Fruit fly (Drosophila melanogaster) whole organism, embryonic: Measurements from ENCODE around the gene Pep.

Experiments used
- Asciz ChIP-seq: fragments of 200-800 bp; sonication (Bioruptor generic); optimal IDR thresholded peaks from 2 replicates; lab custom pipeline; 2017; ENCODE audit warnings: missing biosample characterization, mild to moderate bottlenecking, missing genetic modification characterization, missing genetic modification reagents
- Atf6 ChIP-seq: fragments of 200-800 bp; sonication (Bioruptor generic); IDR thresholded peaks from 2 replicates; pipeline ENCODE4 v1.3.6; 2022; ENCODE audit warnings: missing biosample characterization, missing genetic modification characterization
- CG10209 ChIP-seq: fragments of 200-800 bp; sonication (Bioruptor generic); optimal IDR thresholded peaks from 3 replicates; lab custom pipeline; 2017; ENCODE audit warnings: missing biosample characterization, mild to moderate bottlenecking, missing genetic modification characterization, missing genetic modification reagents
- CG11504 ChIP-seq: fragments of 200-800 bp; sonication (Bioruptor generic); optimal IDR thresholded peaks from 3 replicates; lab custom pipeline; 2019; ENCODE audit warnings: missing biosample characterization, mild to moderate bottlenecking, missing genetic modification characterization, moderate library complexity
- CG14441 ChIP-seq: fragments of 200-800 bp; sonication (Bioruptor generic); IDR thresholded peaks from 2 replicates; pipeline ENCODE4 v1.3.6; 2022; ENCODE audit warnings: missing biosample characterization, missing genetic modification characterization
- CG14667 ChIP-seq: fragments of 200-800 bp; sonication (Bioruptor generic); IDR thresholded peaks from 2 replicates; pipeline ENCODE4 v1.3.6; 2022; ENCODE audit warnings: missing biosample characterization, missing genetic modification characterization
- CG14710 ChIP-seq: fragments of 200-800 bp; sonication (Bioruptor generic); optimal IDR thresholded peaks from 3 replicates; lab custom pipeline; 2019; ENCODE audit warnings: missing biosample characterization, mild to moderate bottlenecking, missing genetic modification characterization, moderate library complexity
- CG15269 ChIP-seq: fragments of 200-800 bp; sonication (Bioruptor generic); optimal IDR thresholded peaks from 2 replicates; lab custom pipeline; 2018; ENCODE audit warnings: missing biosample characterization, mild to moderate bottlenecking, missing genetic modification characterization, moderate library complexity
- CG17186 ChIP-seq: fragments of 200-800 bp; sonication (Bioruptor generic); optimal IDR thresholded peaks from 3 replicates; lab custom pipeline; 2017; ENCODE audit warnings: missing biosample characterization, missing genetic modification reagents, missing genetic modification characterization
- CG17359 ChIP-seq: fragments of 200-800 bp; sonication (Bioruptor generic); optimal IDR thresholded peaks from 3 replicates; lab custom pipeline; 2018; ENCODE audit warnings: missing biosample characterization, mild to moderate bottlenecking, missing genetic modification characterization, moderate library complexity
- CG17361 ChIP-seq: fragments of 200-800 bp; sonication (Bioruptor generic); IDR thresholded peaks from 3 replicates; pipeline ENCODE4 v1.3.6; 2022; ENCODE audit warnings: missing biosample characterization, missing genetic modification characterization
- CG2120 ChIP-seq: fragments of 200-800 bp; sonication (Bioruptor generic); optimal IDR thresholded peaks from 3 replicates; lab custom pipeline; 2016; ENCODE audit warnings: missing biosample characterization, missing genetic modification characterization
- CG2875 ChIP-seq: fragments of 200-800 bp; sonication (Bioruptor generic); optimal IDR thresholded peaks from 2 replicates; lab custom pipeline; 2017; ENCODE audit warnings: missing biosample characterization, mild to moderate bottlenecking, missing genetic modification characterization, missing genetic modification reagents
- CG3838 ChIP-seq: fragments of 200-800 bp; sonication (Bioruptor generic); optimal IDR thresholded peaks from 3 replicates; lab custom pipeline; 2016; ENCODE audit warnings: missing biosample characterization, missing genetic modification characterization
- CG4730 ChIP-seq: fragments of 200-800 bp; sonication (Bioruptor generic); IDR thresholded peaks from 2 replicates; pipeline ENCODE4 v1.3.6; 2022; ENCODE audit warnings: missing biosample characterization, missing genetic modification characterization
- CG7839 ChIP-seq: fragments of 200-800 bp; sonication (Bioruptor generic); optimal IDR thresholded peaks from 3 replicates; lab custom pipeline; 2018; ENCODE audit warnings: missing biosample characterization, mild to moderate bottlenecking, missing genetic modification characterization, moderate library complexity
- CG8388 ChIP-seq: fragments of 200-800 bp; sonication (Bioruptor generic); optimal IDR thresholded peaks from 2 replicates; lab custom pipeline; 2019; ENCODE audit warnings: missing biosample characterization, mild to moderate bottlenecking, missing genetic modification characterization, moderate library complexity
- CHES-1-like ChIP-seq: fragments of 200-800 bp; sonication (Bioruptor generic); optimal IDR thresholded peaks from 2 replicates; lab custom pipeline; 2016; ENCODE audit warnings: missing biosample characterization, missing genetic modification characterization
- Camta ChIP-seq: fragments of 200-800 bp; sonication (Bioruptor generic); optimal IDR thresholded peaks from 2 replicates; lab custom pipeline; 2016; ENCODE audit warnings: missing biosample characterization, missing genetic modification characterization
- Dip3 ChIP-seq: fragments of 200-800 bp; sonication (Bioruptor generic); optimal IDR thresholded peaks from 3 replicates; lab custom pipeline; 2016; ENCODE audit warnings: missing biosample characterization, missing genetic modification characterization
- E2f2 ChIP-seq: fragments of 200-800 bp; sonication (Bioruptor generic); IDR thresholded peaks from 2 replicates; pipeline ENCODE4 v1.3.6; 2022; ENCODE audit warnings: missing biosample characterization, missing genetic modification characterization
- Fer3 ChIP-seq: fragments of 200-800 bp; sonication (Bioruptor generic); optimal IDR thresholded peaks from 2 replicates; lab custom pipeline; 2018; ENCODE audit warnings: missing biosample characterization, mild to moderate bottlenecking, missing genetic modification characterization, moderate library complexity
- Gsc ChIP-seq: fragments of 200-800 bp; sonication (Bioruptor generic); IDR thresholded peaks from 2 replicates; pipeline ENCODE4 v1.3.6; 2022; ENCODE audit warnings: missing biosample characterization, missing genetic modification characterization
- HHEX ChIP-seq: fragments of 200-800 bp; sonication (Bioruptor generic); optimal IDR thresholded peaks from 3 replicates; lab custom pipeline; 2017; ENCODE audit warnings: missing biosample characterization, mild to moderate bottlenecking, missing genetic modification characterization, missing genetic modification reagents
- HLH54F ChIP-seq: fragments of 200-800 bp; sonication (Bioruptor generic); optimal IDR thresholded peaks from 3 replicates; lab custom pipeline; 2016; ENCODE audit warnings: missing biosample characterization, missing genetic modification characterization
- Hr78 ChIP-seq, 2 experiments: fragments of 200-800 bp in 1 of 2; fragments of >200 bp in 1 of 2; sonication (Bioruptor generic) in 1 of 2; optimal IDR thresholded peaks; 2 replicates each; lab custom pipeline; 2017 to 2019; ENCODE audit warnings: missing biosample characterization in 2 of 2, missing genetic modification characterization in 2 of 2, mild to moderate bottlenecking in 1 of 2, moderate library complexity in 1 of 2
- MBD-R2 ChIP-seq: fragments of 200-800 bp; sonication (Bioruptor generic); IDR thresholded peaks from 2 replicates; pipeline ENCODE4 v1.3.6; 2022; ENCODE audit warnings: missing biosample characterization, missing genetic modification characterization
- Mad ChIP-seq: fragments of 200-800 bp; sonication (Bioruptor generic); optimal IDR thresholded peaks from 2 replicates; lab custom pipeline; 2016; ENCODE audit warnings: missing biosample characterization, missing genetic modification characterization
- NfI ChIP-seq: fragments of 200-800 bp; sonication (Bioruptor generic); optimal IDR thresholded peaks from 3 replicates; lab custom pipeline; 2018; ENCODE audit warnings: missing biosample characterization, mild to moderate bottlenecking, missing genetic modification characterization, moderate library complexity
- PHDP ChIP-seq: fragments of 200-800 bp; sonication (Bioruptor generic); optimal IDR thresholded peaks from 3 replicates; lab custom pipeline; 2018; ENCODE audit warnings: missing biosample characterization, mild to moderate bottlenecking, missing genetic modification characterization, moderate library complexity
- Ssrp ChIP-seq: fragments of 200-800 bp; sonication (Bioruptor generic); optimal IDR thresholded peaks from 2 replicates; lab custom pipeline; 2018; ENCODE audit warnings: missing biosample characterization, mild to moderate bottlenecking, missing genetic modification characterization, moderate library complexity
- Stat92E ChIP-seq, 3 experiments: fragments of >200 bp in 2 of 3; fragments of 200-800 bp in 1 of 3; sonication (Bioruptor generic) in 1 of 3; optimal IDR thresholded peaks; 2 replicates each; lab custom pipeline; 2017 to 2019; ENCODE audit warnings: missing biosample characterization in 3 of 3, missing genetic modification characterization in 3 of 3, mild to moderate bottlenecking in 1 of 3, moderate library complexity in 1 of 3
- Xbp1 ChIP-seq: fragments of 200-800 bp; sonication (Bioruptor generic); optimal IDR thresholded peaks from 3 replicates; lab custom pipeline; 2016; ENCODE audit warnings: missing biosample characterization, mild to moderate bottlenecking, missing genetic modification characterization
- bbx ChIP-seq: fragments of 200-800 bp; sonication (Bioruptor generic); IDR thresholded peaks from 2 replicates; pipeline ENCODE4 v1.3.6; 2022; ENCODE audit warnings: missing biosample characterization, missing genetic modification characterization; ENCODE audit not compliant: partially characterized antibody
- cato ChIP-seq: fragments of 200-800 bp; sonication (Bioruptor generic); optimal IDR thresholded peaks from 2 replicates; lab custom pipeline; 2016; ENCODE audit warnings: missing biosample characterization, missing genetic modification characterization, borderline replicate concordance
- crol ChIP-seq: fragments of 200-800 bp; sonication (Bioruptor generic); IDR thresholded peaks from 2 replicates; pipeline ENCODE4 v1.3.6; 2022; ENCODE audit warnings: missing biosample characterization, missing genetic modification characterization
- ken ChIP-seq: fragments of 200-800 bp; sonication (Bioruptor generic); IDR thresholded peaks from 3 replicates; pipeline ENCODE4 v1.3.6; 2022; ENCODE audit warnings: missing biosample characterization, missing genetic modification characterization
- oc ChIP-seq: fragments of 200-800 bp; sonication (Bioruptor generic); optimal IDR thresholded peaks from 2 replicates; lab custom pipeline; 2018; ENCODE audit warnings: missing biosample characterization, mild to moderate bottlenecking, missing genetic modification characterization, moderate library complexity
- phol ChIP-seq: fragments of 200-800 bp; sonication (Bioruptor generic); optimal IDR thresholded peaks from 3 replicates; lab custom pipeline; 2018; ENCODE audit warnings: missing biosample characterization, mild to moderate bottlenecking, missing genetic modification characterization, moderate library complexity
- repo ChIP-seq: fragments of 200-800 bp; sonication (Bioruptor generic); optimal IDR thresholded peaks from 2 replicates; lab custom pipeline; 2016; ENCODE audit warnings: missing biosample characterization, missing genetic modification characterization
- sens-2 ChIP-seq: fragments of 200-800 bp; sonication (Bioruptor generic); IDR thresholded peaks from 2 replicates; pipeline ENCODE4 v1.3.6; 2022; ENCODE audit warnings: missing biosample characterization, missing genetic modification characterization
- sug ChIP-seq: fragments of 200-800 bp; optimal IDR thresholded peaks from 2 replicates; lab custom pipeline; 2019; ENCODE audit warnings: missing biosample characterization, mild to moderate bottlenecking, missing genetic modification characterization, moderate library complexity
- vvl ChIP-seq: fragments of 200-800 bp; sonication (Bioruptor generic); IDR thresholded peaks from 2 replicates; pipeline ENCODE4 v1.3.6; 2022; ENCODE audit warnings: missing biosample characterization, missing genetic modification characterization

Gene Pep

DNA sequence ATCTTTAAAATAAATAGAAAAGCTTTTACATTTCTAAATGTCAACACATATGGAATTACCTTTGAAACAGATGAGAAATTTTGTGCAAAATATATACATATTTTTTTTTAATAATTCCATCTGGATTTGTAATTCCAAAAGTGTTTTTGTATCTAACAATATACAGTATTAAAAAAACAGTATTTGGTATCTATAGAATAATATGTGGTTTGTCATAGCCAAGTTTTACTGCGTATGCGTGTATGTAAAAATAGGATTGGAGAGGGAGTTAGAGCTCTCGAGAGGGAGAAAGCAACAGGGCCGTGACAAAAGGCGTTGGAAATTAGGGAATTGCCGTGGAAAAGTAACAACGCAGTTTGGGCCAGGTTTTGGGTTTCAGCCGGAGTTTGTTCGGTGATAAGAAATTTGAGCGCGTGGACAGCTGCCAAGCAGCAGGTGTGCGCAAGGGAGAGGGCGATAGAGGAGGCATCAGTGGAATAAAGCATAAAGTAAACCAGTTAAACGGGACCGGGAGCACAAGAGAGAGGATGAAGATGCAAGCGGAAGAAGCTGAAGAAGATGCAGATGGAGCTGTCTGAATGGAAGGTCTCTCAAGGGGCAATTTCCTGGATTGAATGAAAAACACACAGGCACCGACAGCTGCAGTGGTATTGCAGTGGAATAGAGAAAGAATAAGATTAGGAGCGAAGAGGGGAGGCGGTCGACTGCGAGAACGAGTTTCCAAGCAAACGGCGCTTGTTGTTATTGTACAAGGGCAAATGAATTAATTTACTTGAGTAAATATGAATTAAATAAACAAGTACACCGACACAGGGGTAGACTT lies 8.3 kb upstream of the Pep start (continued):
- TF ChIP-seq CG4730 (GFP tag; lab: Robert Waterston, UW): peak; percentile 36; the same call in 1 of the 2 replicates
- no peak for TF ChIP-seq Stat92E (GFP tag; optimal IDR thresholded peaks at IDR 0.05; lab: Kevin White, UChicago)
- TF ChIP-seq, all 482 proteins: peak for 195

DNA sequence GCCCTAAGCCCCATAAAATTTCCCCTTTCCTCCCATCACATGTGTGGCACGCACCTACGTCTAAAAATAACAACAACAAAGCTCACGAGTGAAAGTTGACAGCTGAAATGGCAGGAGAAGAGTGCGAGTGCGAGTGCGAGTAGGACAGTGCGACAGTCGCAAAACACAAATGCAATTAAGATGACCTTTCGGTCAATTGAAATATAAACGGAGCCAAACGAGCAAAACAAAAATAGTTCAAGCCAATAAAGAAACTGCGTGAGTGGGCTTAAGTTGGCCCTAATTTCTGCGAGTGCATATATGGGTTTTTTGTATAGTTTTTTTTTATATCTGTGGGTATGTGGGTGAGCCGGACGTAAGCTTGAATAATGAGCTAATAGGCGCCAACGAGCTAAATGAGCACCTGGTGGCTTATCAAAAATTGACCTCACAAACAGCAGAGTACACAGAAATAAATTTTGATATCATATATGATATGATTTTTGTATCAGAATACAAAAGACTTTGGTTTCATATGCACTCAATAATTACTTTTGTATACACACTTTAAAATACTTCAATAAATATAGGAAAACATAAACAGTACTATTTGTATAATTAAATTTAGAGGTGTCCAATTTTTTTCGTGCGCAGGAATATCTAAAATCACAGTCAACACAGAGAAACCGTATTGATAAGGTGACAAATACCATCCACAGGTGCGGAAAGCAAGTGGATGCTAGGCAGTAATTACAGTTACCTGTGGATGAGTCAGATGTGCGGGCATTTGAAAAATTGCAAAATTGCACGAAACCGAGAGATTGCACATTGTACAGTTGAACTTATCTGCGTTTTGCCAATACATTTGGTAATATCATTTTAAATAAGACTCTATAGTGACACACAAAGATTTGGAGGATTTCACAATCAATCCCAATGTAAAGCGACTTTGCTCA lies 7.1 kb upstream of the Pep start:
- TF ChIP-seq CG14667 (GFP tag; lab: Robert Waterston, UW): no peak
- peak; percentile 12 for TF ChIP-seq repo (GFP tag; lab: Kevin White, UChicago)
- TF ChIP-seq NfI (GFP tag; lab: Kevin White, UChicago): no peak
- TF ChIP-seq PHDP (tag; lab: Kevin White, UChicago): peak; percentile 33
- TF ChIP-seq Hr78 (GFP tag; optimal IDR thresholded peaks at IDR 0.05; lab: Kevin White, UChicago): peak in 1 of 2 experiments; percentile 88
- peak; percentile 5 for TF ChIP-seq Asciz (GFP tag; lab: Kevin White, UChicago)
- peak; percentile 29 for TF ChIP-seq sug
- TF ChIP-seq Fer3 (tag; lab: Kevin White, UChicago): peak; percentile 34
- no peak for TF ChIP-seq bbx (GFP tag; lab: Robert Waterston, UW)
- TF ChIP-seq CG17186 (GFP tag; lab: Kevin White, UChicago): no peak
- TF ChIP-seq Xbp1: peak; percentile 16
- peak; percentile 30 for TF ChIP-seq CG2875 (GFP tag; lab: Kevin White, UChicago)
- TF ChIP-seq sens-2 (GFP tag; lab: Robert Waterston, UW): peak; percentile 58; the same call in 1 of the 2 replicates
- TF ChIP-seq CG17361 (GFP tag; lab: Robert Waterston, UW): 0 out of 3 replicates have a peak, but pooled peaks have one; percentile 17
- 0 out of 2 replicates have a peak, but pooled peaks have one; percentile 22 for TF ChIP-seq crol (GFP tag; lab: Robert Waterston, UW)
- peak; percentile 6 for TF ChIP-seq HHEX (GFP tag; lab: Kevin White, UChicago)
- TF ChIP-seq E2f2 (GFP tag; lab: Robert Waterston, UW): peak; percentile 22; the same call in 1 of the 2 replicates
- TF ChIP-seq CG3838 (GFP tag; lab: Kevin White, UChicago): no peak
- TF ChIP-seq MBD-R2 (GFP tag; lab: Robert Waterston, UW): 0 out of 2 replicates have a peak, but pooled peaks have one; percentile 19
- TF ChIP-seq Camta: peak; percentile 8
- TF ChIP-seq CG14441: peak; percentile 38; the same call in 1 of the 2 replicates
- TF ChIP-seq CG10209 (GFP tag; lab: Kevin White, UChicago): peak; percentile 15
- no peak for TF ChIP-seq CHES-1-like (GFP tag; lab: Kevin White, UChicago)
- no peak for TF ChIP-seq Dip3 (GFP tag; lab: Kevin White, UChicago)
- TF ChIP-seq HLH54F (GFP tag; lab: Kevin White, UChicago): no peak
- peak; percentile 23 for TF ChIP-seq Ssrp (tag; lab: Kevin White, UChicago)
- no peak for TF ChIP-seq Gsc (GFP tag; lab: Robert Waterston, UW)
- TF ChIP-seq cato (GFP tag; lab: Kevin White, UChicago): peak; percentile 28
- TF ChIP-seq CG8388 (GFP tag; lab: Kevin White, UChicago): peak; percentile 12
- peak; percentile 43 for TF ChIP-seq CG11504
- TF ChIP-seq CG17359 (tag; lab: Kevin White, UChicago): peak; percentile 44
- peak; percentile 78 for TF ChIP-seq oc (tag; lab: Kevin White, UChicago)
- TF ChIP-seq Atf6 (GFP tag; lab: Robert Waterston, UW): 0 out of 2 replicates have a peak, but pooled peaks have one; percentile 21
- TF ChIP-seq CG7839 (tag; lab: Kevin White, UChicago): peak; percentile 27
- TF ChIP-seq Mad (GFP tag; lab: Kevin White, UChicago): no peak
- TF ChIP-seq ken (GFP tag; lab: Robert Waterston, UW): peak; percentile 54; the same call in 1 of the 3 replicates
- peak; percentile 39 for TF ChIP-seq CG2120 (GFP tag; lab: Kevin White, UChicago)
- no peak for TF ChIP-seq CG14710 (tag; lab: Kevin White, UChicago)
- peak; percentile 27 for TF ChIP-seq phol (tag; lab: Kevin White, UChicago)
- TF ChIP-seq vvl: peak; percentile 29; the same call in 1 of the 2 replicates
- TF ChIP-seq CG15269: peak; percentile 53
